Worm (Caenorhabditis elegans): ENCODE data around the gene msp-31.

The msp-31 gene

DNA sequence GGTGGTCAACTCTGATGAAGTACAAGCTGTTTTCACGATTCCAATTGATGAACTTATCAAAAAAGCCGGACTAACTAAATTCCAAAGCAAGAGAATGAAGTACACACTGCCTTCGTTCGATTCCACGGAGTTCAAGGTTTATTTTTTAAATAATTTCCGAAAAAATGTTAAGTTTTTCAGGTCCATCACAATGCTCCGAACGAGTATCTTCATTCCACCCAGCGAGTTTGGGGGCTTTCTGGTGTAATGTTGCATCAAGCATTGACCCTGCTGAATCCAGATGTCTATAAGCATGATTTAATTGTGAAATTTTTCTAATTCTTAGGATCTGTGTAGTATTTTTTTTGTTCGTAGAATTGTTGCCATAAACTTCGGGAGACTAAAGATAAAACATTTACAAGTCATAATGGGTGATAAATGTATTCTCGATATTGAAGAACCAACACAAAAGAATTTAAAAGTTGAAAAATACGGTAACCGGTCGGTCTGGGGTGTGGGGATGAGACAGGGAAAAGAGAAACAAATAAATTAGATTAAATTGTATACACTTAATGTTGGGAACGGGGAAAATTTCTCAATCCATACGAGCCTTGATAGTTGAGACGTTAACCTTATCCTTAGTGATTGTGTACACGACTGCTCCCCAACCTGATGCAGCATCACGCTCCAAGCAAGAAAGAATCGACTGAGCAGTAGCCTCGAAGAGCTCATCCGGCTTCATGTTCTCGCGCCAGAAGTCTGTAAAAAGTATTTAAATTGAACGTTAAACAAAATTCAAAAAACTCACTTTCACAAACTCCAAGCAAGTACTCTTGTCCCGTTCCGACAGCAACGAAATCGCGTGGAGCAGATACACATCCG lies 38.0 kb upstream of the msp-31 start (continued):
- TF ChIP-seq dpff-1 (tag; optimal IDR thresholded peaks at IDR 0.05) (no peak), C17E4.6 (GFP tag; IDR thresholded peaks at IDR 0.05) (no peak), ztf-25 (GFP tag; IDR thresholded peaks at IDR 0.05) (no peak), F22D6.2 (tag; optimal IDR thresholded peaks at IDR 0.05) (no peak), tbp1 (GFP tag; optimal IDR thresholded peaks at IDR 0.05) (peak; percentile 7), attf-3 (GFP tag; conservative IDR thresholded peaks at IDR 0.05) (no peak), ceh-79 (tag; optimal IDR thresholded peaks at IDR 0.05) (no peak), lin-35 (GFP tag; optimal IDR thresholded peaks at IDR 0.05) (no peak), Y79H2A.3 (GFP tag; conservative IDR thresholded peaks at IDR 0.05) (no peak; the same call in 1 of the 2 replicates), ztf-6 (GFP tag; IDR thresholded peaks at IDR 0.05) (no peak), ceh-58 (GFP tag; IDR thresholded peaks at IDR 0.05) (no peak), mel-28 (tag; optimal IDR thresholded peaks at IDR 0.05; ENCODE audit: borderline replicate concordance) (no peak), B0035.1 (tag; optimal IDR thresholded peaks at IDR 0.05) (no peak), T07F8.4 (tag; optimal IDR thresholded peaks at IDR 0.05) (no peak), hsf-1 (GFP tag; IDR thresholded peaks at IDR 0.05) (no peak), repo-1 (tag; optimal IDR thresholded peaks at IDR 0.05) (no peak), nhr-120 (GFP tag; IDR thresholded peaks at IDR 0.05) (no peak), mes-4 (tag; optimal IDR thresholded peaks at IDR 0.05) (no peak), madf-6 (GFP tag; IDR thresholded peaks at IDR 0.05) (peak; percentile 50), akir-1 (GFP tag; optimal IDR thresholded peaks at IDR 0.05) (no peak), xnd-1 (tag; optimal IDR thresholded peaks at IDR 0.05) (no peak), T26A5.8 (tag; optimal IDR thresholded peaks at IDR 0.05) (no peak), nfya-1 (tag; optimal IDR thresholded peaks at IDR 0.05; ENCODE audit: borderline replicate concordance, insufficient read depth) (no peak), B0336.3 (GFP tag; IDR thresholded peaks at IDR 0.05) (0 out of 2 replicates have a peak, but pooled peaks have one; percentile 30), C06A6.2 (GFP tag; conservative IDR thresholded peaks at IDR 0.05) (0 out of 2 replicates have a peak, but pooled peaks have one; percentile 20), cebp-1 (GFP tag; IDR thresholded peaks at IDR 0.05) (no peak), cebp-1 (tag; optimal IDR thresholded peaks at IDR 0.05) (peak; percentile 27), snpc-4 (GFP tag; optimal IDR thresholded peaks at IDR 0.05) (no peak), snpc-4 (tag; optimal IDR thresholded peaks at IDR 0.05) (peak in 1 of 4 experiments; percentile 7), lin-40 (tag; optimal IDR thresholded peaks at IDR 0.05) (no peak), nfyb-1 (GFP tag; IDR thresholded peaks at IDR 0.05) (no peak), F33H1.4 (GFP tag; IDR thresholded peaks at IDR 0.05) (no peak), F39B2.1 (GFP tag; IDR thresholded peaks at IDR 0.05) (no peak), hrde-1 (tag; optimal IDR thresholded peaks at IDR 0.05; ENCODE audit: borderline replicate concordance) (no peak), hmg-20 (GFP tag; IDR thresholded peaks at IDR 0.05) (no peak), unc-62 (GFP tag; optimal IDR thresholded peaks at IDR 0.05) (no peak), zim-3 (tag; optimal IDR thresholded peaks at IDR 0.05) (no peak), B0019.2 (GFP tag; conservative IDR thresholded peaks at IDR 0.05) (no peak), sdz-38 (tag; optimal IDR thresholded peaks at IDR 0.05) (no peak), rcor-1 (GFP tag; IDR thresholded peaks at IDR 0.05) (no peak), Y95B8A.8 (GFP tag; IDR thresholded peaks at IDR 0.05) (no peak), tbx-9 (tag; optimal IDR thresholded peaks at IDR 0.05; ENCODE audit: borderline replicate concordance) (no peak), ztf-26 (tag; optimal IDR thresholded peaks at IDR 0.05) (no peak), B0261.1 (tag; optimal IDR thresholded peaks at IDR 0.05) (no peak), sea-2 (GFP tag; IDR thresholded peaks at IDR 0.05) (no peak)
